Fruit fly (Drosophila melanogaster): Measurements from ENCODE around the gene CG6959.

- no peak for TF ChIP-seq vri (GFP tag; optimal IDR thresholded peaks at IDR 0.05)
- no peak for TF ChIP-seq CG16779 (tag; optimal IDR thresholded peaks at IDR 0.05)
- no peak for TF ChIP-seq CG6163 (GFP tag; IDR thresholded peaks at IDR 0.05)
- no peak for TF ChIP-seq topi (GFP tag; optimal IDR thresholded peaks at IDR 0.05)
- TF ChIP-seq Sox102F (GFP tag; optimal IDR thresholded peaks at IDR 0.05) = no peak
- TF ChIP-seq Met (GFP tag; optimal IDR thresholded peaks at IDR 0.05) = no peak
- no peak for TF ChIP-seq CG8632 (GFP tag; optimal IDR thresholded peaks at IDR 0.05)
- TF ChIP-seq Smox (GFP tag; optimal IDR thresholded peaks at IDR 0.05) = no peak
- no peak for TF ChIP-seq esn (GFP tag; optimal IDR thresholded peaks at IDR 0.05)
- no peak for TF ChIP-seq Sox14 (GFP tag; optimal IDR thresholded peaks at IDR 0.05)
Measured at dm6 chr3R:11809620-11810019, 59.6 kb downstream of the CG6959 start.

Measured in whole organism, prepupa.